Worm (Caenorhabditis elegans) whole organism, L4/young adult: ENCODE measurements around the gene K11H12.7.
A peak's percentile ranks its signal among the peaks of the same experiment; 100 is the strongest.

Experiments
- W03F9.2 ChIP-seq: fragments of 150-350 bp; optimal IDR thresholded peaks from 2 replicates; lab custom pipeline; 2014; ENCODE audit warnings: missing biosample characterization, missing genetic modification characterization
- dao-5 ChIP-seq: sonication (generic microtip); optimal IDR thresholded peaks from 2 replicates; lab custom pipeline; 2016; ENCODE audit warnings: missing genotype, missing genetic modification characterization, moderate library complexity, missing compliant biosample characterization
- him-1 ChIP-seq: sonication (generic microtip); optimal IDR thresholded peaks from 2 replicates; lab custom pipeline; 2016; ENCODE audit warnings: missing genotype, missing genetic modification reagents, missing genetic modification characterization, missing compliant biosample characterization

Gene K11H12.7

ce11 chrIV:682726-683340 lies 17.5 kb downstream of the K11H12.7 start:
- TF ChIP-seq him-1 (tag; lab: Kevin White, UChicago) (peak; percentile 41), dao-5 (tag; lab: Kevin White, UChicago) (peak; percentile 57), W03F9.2 (tag; lab: Kevin White, UChicago) (no peak)

DNA sequence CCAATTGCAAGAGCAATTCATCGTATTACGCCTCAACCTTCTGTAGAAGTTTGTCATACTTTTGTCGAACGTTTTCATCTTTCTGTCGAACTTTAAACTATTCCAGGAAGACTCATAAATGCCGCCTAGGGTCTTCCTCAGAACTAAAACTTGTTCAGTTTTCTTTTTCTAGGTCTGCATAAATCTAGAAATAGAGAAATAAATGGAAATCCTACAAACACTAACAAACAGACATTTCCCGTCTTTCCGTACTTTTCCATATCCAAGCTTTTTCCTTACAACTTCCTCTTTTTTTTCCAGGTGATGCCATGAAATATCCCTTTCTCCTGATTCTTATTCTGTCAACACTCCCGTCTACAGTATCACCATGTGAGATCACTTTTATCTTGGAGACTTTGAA lies 18.9 kb downstream of the K11H12.7 start, which contains the start of gene cutl-28:
Gene cutl-28, plus strand, starts transcription at position 301 of the 400 bp plus-strand sequence.
- TF ChIP-seq W03F9.2 (tag; lab: Kevin White, UChicago) (no peak), dao-5 (tag; lab: Kevin White, UChicago) (no peak), him-1 (tag; lab: Kevin White, UChicago) (no peak)

ce11 chrIV:684748-685147 lies 19.4 kb downstream of the K11H12.7 start:
- no peak for TF ChIP-seq W03F9.2 (tag; lab: Kevin White, UChicago)
- TF ChIP-seq him-1 (tag; lab: Kevin White, UChicago): no peak
- no peak for TF ChIP-seq dao-5 (tag; lab: Kevin White, UChicago)

DNA sequence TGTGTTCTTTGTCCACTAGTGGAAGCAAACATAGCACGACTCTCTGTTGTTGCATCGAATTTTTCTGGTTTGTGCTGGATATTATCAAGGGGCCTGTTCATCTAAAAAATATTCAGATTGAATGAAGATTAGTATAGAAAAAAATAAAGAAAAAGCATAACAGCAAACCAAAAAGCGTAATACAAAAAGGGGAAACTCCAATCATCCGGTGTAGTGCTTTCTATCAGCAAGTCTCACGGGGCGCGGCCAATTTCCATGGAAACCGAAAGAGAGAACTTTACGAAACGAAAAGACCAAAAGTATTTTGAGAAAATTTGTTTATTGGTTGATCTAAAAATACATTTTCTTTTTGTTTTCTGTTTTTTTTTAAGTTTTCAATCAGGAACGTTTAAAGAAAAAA lies 33.0 kb downstream of the K11H12.7 start, which contains the start of gene Y55F3C.17:
Gene Y55F3C.17, minus strand, starts transcription at position 101 of the 400 bp plus-strand sequence.
- TF ChIP-seq W03F9.2 (tag; lab: Kevin White, UChicago) (no peak), him-1 (tag; lab: Kevin White, UChicago) (no peak), dao-5 (tag; lab: Kevin White, UChicago) (no peak)

DNA sequence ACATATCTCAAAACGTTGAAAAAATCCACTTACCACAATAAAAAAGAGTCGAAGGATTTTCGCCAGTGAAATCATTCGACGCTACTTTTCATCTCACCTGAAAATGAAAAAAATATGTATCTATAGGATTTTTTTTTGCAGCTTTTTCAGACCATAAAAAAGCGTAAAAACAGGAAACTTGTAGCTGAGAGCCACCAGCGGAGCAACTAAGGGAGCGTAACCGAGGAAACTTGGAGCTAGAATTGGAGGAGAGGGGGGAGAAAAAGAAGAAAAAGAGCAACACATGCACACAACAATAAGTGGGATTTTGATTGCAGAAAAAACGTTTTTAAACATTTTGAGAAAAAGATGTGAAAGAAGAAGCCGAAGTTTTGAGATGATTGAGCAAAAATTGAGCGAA lies 42.3 kb downstream of the K11H12.7 start, which contains the start of gene cutl-26:
Gene cutl-26, minus strand, starts transcription at position 101 of the 400 bp plus-strand sequence.
- TF ChIP-seq dao-5 (tag; lab: Kevin White, UChicago) (no peak), him-1 (tag; lab: Kevin White, UChicago) (no peak), W03F9.2 (tag; lab: Kevin White, UChicago) (no peak)

ce11 chrIV:715433-715832 lies 50.1 kb downstream of the K11H12.7 start:
- no peak for TF ChIP-seq him-1 (tag; lab: Kevin White, UChicago)
- TF ChIP-seq W03F9.2 (tag; lab: Kevin White, UChicago): no peak
- TF ChIP-seq dao-5 (tag; lab: Kevin White, UChicago): no peak

- TF ChIP-seq W03F9.2 (tag; lab: Kevin White, UChicago) (no peak), dao-5 (tag; lab: Kevin White, UChicago) (no peak), him-1 (tag; lab: Kevin White, UChicago) (no peak)
These were observed 51.0 kb downstream of the K11H12.7 start, which contains the start of gene clec-164 for ce11 chrIV:716323-716722. Gene clec-164 (plus strand): TSS chrIV:716623.
